Worm (Caenorhabditis elegans): ENCODE measurements around the gene daf-15.

Gene daf-15

ce11 chrIV:9396118-9396517, 10.1 kb downstream of the daf-15 start, which contains the start of gene col-121:
Gene col-121 (minus strand): TSS chrIV:9396218.
- no peak for TF ChIP-seq unc-3 (GFP tag; conservative IDR thresholded peaks at IDR 0.05)
- no peak for TF ChIP-seq unc-3 (tag; optimal IDR thresholded peaks at IDR 0.05)
- TF ChIP-seq Y22D7AL.16 (tag; optimal IDR thresholded peaks at IDR 0.05): no peak
- TF ChIP-seq unc-55 (GFP tag; optimal IDR thresholded peaks at IDR 0.05): no peak

DNA sequence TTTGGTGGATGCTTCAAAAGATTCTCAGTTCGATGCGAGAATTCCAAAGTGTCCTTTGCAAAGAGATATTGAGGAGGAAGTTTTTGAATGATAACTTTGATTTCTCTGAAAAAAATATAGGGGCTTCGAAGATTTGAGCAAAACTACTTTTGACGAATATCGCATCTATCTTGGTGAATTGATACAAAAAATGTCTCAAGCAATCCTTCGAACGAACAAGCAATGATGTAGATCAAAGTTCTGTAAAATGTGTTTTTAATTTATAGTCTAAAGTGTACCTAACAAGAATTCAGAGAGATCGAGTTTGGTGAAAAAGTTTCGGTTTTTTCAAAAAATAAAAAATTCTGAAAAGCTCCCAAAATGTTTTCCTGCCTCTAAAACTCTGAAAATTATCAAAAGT, 11.3 kb downstream of the daf-15 start, which contains the start of gene F56D5.3:
F56D5.3 (plus strand) TSS at position 301 of the 400 bp plus-strand sequence.
- TF ChIP-seq nhr-232 (tag; optimal IDR thresholded peaks at IDR 0.05) (no peak), sdc-2 (tag; optimal IDR thresholded peaks at IDR 0.05) (no peak), lin-11 (tag; optimal IDR thresholded peaks at IDR 0.05) (no peak), K09A11.1 (tag; optimal IDR thresholded peaks at IDR 0.05; ENCODE audit: insufficient read depth) (no peak), pax-1 (tag; optimal IDR thresholded peaks at IDR 0.05) (no peak)

DNA sequence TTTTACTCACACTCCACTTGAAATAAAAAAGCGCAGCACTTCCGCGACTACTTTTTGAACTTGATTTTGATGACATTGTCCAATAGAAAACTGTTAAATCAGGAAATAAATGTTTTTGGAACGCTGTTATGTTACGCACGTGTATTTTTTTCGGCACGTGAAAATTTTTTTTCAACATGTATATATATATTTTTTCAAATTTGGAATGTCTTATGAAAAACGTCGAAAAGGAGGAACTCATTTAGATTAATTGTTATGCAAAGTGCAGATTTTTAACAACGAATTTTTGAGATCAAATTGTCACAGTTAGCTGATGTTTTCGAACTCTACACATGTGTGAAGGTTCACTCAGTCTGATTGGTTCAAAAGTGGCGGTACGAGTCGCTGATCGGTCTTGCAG, 12.5 kb downstream of the daf-15 start, which contains the start of gene F56D5.2:
F56D5.2 (minus strand) TSS at position 101 of the 400 bp plus-strand sequence.
- no peak for TF ChIP-seq Y22D7AL.16 (tag; optimal IDR thresholded peaks at IDR 0.05)
- TF ChIP-seq nfya-1 (tag; optimal IDR thresholded peaks at IDR 0.05): no peak
- no peak for TF ChIP-seq ceh-6 (GFP tag; optimal IDR thresholded peaks at IDR 0.05)
- TF ChIP-seq rnt-1 (tag; optimal IDR thresholded peaks at IDR 0.05): no peak
- no peak for TF ChIP-seq ets-4 (tag; optimal IDR thresholded peaks at IDR 0.05)
- no peak for TF ChIP-seq sdc-2 (tag; optimal IDR thresholded peaks at IDR 0.05)
- TF ChIP-seq ceh-34 (tag; optimal IDR thresholded peaks at IDR 0.05): no peak
- no peak for TF ChIP-seq ama-1 (optimal IDR thresholded peaks at IDR 0.05)
- no peak for TF ChIP-seq ceh-19 (GFP tag; optimal IDR thresholded peaks at IDR 0.05)
- no peak for TF ChIP-seq dve-1 (tag; optimal IDR thresholded peaks at IDR 0.05)

DNA sequence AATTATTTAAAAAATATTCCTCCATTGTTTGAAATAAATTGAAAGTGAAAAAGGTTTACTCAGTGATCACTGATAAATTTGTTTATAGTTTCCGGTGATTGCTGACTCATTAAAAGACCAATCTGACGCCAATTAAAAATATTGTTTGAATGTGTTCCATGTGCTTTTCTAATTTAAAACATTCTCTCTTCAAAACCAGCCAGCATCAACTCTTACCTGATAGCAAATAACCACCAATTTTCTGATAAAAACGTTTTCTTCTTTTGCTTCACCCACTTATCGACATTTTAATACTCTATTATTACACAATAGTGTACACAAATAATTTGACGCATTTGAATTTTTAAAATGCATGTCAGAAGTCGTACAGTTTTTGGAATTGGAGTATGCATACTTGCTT, 15.7 kb downstream of the daf-15 start, which contains the start of gene F56D5.6:
F56D5.6 (plus strand) TSS at position 208 of the 400 bp plus-strand sequence.
- TF ChIP-seq odd-2 (tag; optimal IDR thresholded peaks at IDR 0.05) (no peak), elt-4 (tag; optimal IDR thresholded peaks at IDR 0.05) (no peak), pax-1 (tag; optimal IDR thresholded peaks at IDR 0.05) (no peak), lim-6 (tag; optimal IDR thresholded peaks at IDR 0.05) (no peak), unc-55 (GFP tag; optimal IDR thresholded peaks at IDR 0.05) (no peak), hlh-6 (tag; optimal IDR thresholded peaks at IDR 0.05) (no peak), ceh-6 (GFP tag; optimal IDR thresholded peaks at IDR 0.05) (no peak), nfya-1 (tag; optimal IDR thresholded peaks at IDR 0.05) (no peak), sdc-2 (tag; optimal IDR thresholded peaks at IDR 0.05) (no peak), sox-2 (GFP tag; IDR thresholded peaks at IDR 0.05) (no peak), pag-3 (tag; optimal IDR thresholded peaks at IDR 0.05; ENCODE audit: borderline replicate concordance) (no peak)

- no peak for TF ChIP-seq ceh-34 (tag; optimal IDR thresholded peaks at IDR 0.05)
- peak; percentile 36 for TF ChIP-seq ceh-48 (tag; optimal IDR thresholded peaks at IDR 0.05)
- TF ChIP-seq K02D7.2 (tag; optimal IDR thresholded peaks at IDR 0.05): no peak
- no peak for TF ChIP-seq pqm-1 (tag; optimal IDR thresholded peaks at IDR 0.05)
Measured at ce11 chrIV:9403761-9404420, 17.9 kb downstream of the daf-15 start.

DNA sequence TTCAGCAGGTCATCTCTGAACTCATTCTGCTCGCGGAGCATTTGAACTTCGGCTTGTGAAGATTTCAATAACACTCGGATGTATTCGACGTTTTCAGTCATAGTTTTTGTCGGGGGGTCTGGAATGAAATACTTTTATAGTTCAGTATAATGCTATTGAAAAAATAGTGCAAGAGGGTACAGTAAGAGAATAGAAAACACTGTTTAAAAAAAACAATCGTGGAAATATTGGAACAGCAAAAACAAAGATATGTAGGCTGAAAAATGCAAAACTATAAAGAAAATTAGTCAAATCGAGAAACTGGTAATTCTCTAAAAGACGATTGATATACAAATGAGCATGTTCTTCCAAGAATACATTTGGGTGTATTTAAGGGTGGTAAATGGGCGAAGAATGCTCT, 22.0 kb downstream of the daf-15 start, which contains the start of gene F56D5.5:
F56D5.5 (minus strand) TSS at position 101 of the 400 bp plus-strand sequence.
- TF ChIP-seq lim-6 (tag; optimal IDR thresholded peaks at IDR 0.05): no peak
- no peak for TF ChIP-seq C38D4.7 (GFP tag; optimal IDR thresholded peaks at IDR 0.05)
- no peak for TF ChIP-seq pha-2 (tag; optimal IDR thresholded peaks at IDR 0.05)
- TF ChIP-seq odd-2 (tag; optimal IDR thresholded peaks at IDR 0.05): no peak
- TF ChIP-seq npax-4 (tag; optimal IDR thresholded peaks at IDR 0.05): no peak
- no peak for TF ChIP-seq ceh-34 (tag; optimal IDR thresholded peaks at IDR 0.05)
